Fruit fly (Drosophila melanogaster) S2 (cell line): ENCODE data around the gene CG14853.

ENCODE experiments used
- CG8478 ChIP-seq: fragments of >200 bp; optimal IDR thresholded peaks from 2 replicates; lab custom pipeline; 2018
- CTCF ChIP-seq, 2 experiments: fragments of >200 bp; optimal IDR thresholded peaks; 2 replicates each; lab custom pipeline; 2018

dm6 chr3R:14649307-14650239 is 40.1 kb downstream of the CG14853 start:
- TF ChIP-seq CTCF (optimal IDR thresholded peaks at IDR 0.05; lab: Kevin White, UChicago), result no peak
- no peak for TF ChIP-seq CG8478 (lab: Kevin White, UChicago)
